Fruit fly (Drosophila melanogaster): Measurements from ENCODE around the gene PIG-F.

Gene PIG-F

dm6 chr3L:19575650-19576049 lies 36.6 kb upstream of the PIG-F start (continued):
- TF ChIP-seq fu2 (GFP tag; optimal IDR thresholded peaks at IDR 0.05): no peak
- peak; percentile 24 for TF ChIP-seq CG18619 (GFP tag; optimal IDR thresholded peaks at IDR 0.05)
- no peak for TF ChIP-seq Dp (GFP tag; optimal IDR thresholded peaks at IDR 0.05)
- TF ChIP-seq CG34376 (GFP tag; optimal IDR thresholded peaks at IDR 0.05): no peak
- TF ChIP-seq MTF-1 (GFP tag; optimal IDR thresholded peaks at IDR 0.05; ENCODE audit: borderline replicate concordance): peak; percentile 69
- TF ChIP-seq CG9215 (GFP tag; IDR thresholded peaks at IDR 0.05): no peak
- no peak for TF ChIP-seq Taf1 (GFP tag; IDR thresholded peaks at IDR 0.05)
- TF ChIP-seq CG3847 (GFP tag; IDR thresholded peaks at IDR 0.05): no peak
- TF ChIP-seq tll (GFP tag; optimal IDR thresholded peaks at IDR 0.05): no peak
- no peak for TF ChIP-seq bigmax (GFP tag; optimal IDR thresholded peaks at IDR 0.05)
- TF ChIP-seq lilli (GFP tag; optimal IDR thresholded peaks at IDR 0.05): no peak
- peak; percentile 16 for TF ChIP-seq CG6854 (GFP tag; optimal IDR thresholded peaks at IDR 0.05)
- TF ChIP-seq vfl (GFP tag; optimal IDR thresholded peaks at IDR 0.05): no peak
- TF ChIP-seq CG32532 (GFP tag; IDR thresholded peaks at IDR 0.05): no peak
- TF ChIP-seq D19A (tag; optimal IDR thresholded peaks at IDR 0.05): peak; percentile 8
- TF ChIP-seq fd64A (GFP tag; optimal IDR thresholded peaks at IDR 0.05): peak; percentile 86
- no peak for TF ChIP-seq Oli (tag; optimal IDR thresholded peaks at IDR 0.05)
- peak; percentile 90 for TF ChIP-seq abd-A (tag; optimal IDR thresholded peaks at IDR 0.05)
- no peak for TF ChIP-seq tup (GFP tag; optimal IDR thresholded peaks at IDR 0.05)
- TF ChIP-seq Dll (GFP tag; IDR thresholded peaks at IDR 0.05; ENCODE audit: partially characterized antibody): no peak
- TF ChIP-seq Neu2 (GFP tag; optimal IDR thresholded peaks at IDR 0.05; ENCODE audit: borderline replicate concordance): no peak
- no peak for TF ChIP-seq CG7372 (GFP tag; IDR thresholded peaks at IDR 0.05)
- TF ChIP-seq seq (GFP tag; IDR thresholded peaks at IDR 0.05): no peak
- no peak for TF ChIP-seq sisA (GFP tag; IDR thresholded peaks at IDR 0.05)
- TF ChIP-seq CG16863 (GFP tag; optimal IDR thresholded peaks at IDR 0.05): peak; percentile 17
- no peak for TF ChIP-seq CG42726 (GFP tag; IDR thresholded peaks at IDR 0.05; ENCODE audit: partially characterized antibody)
- no peak for TF ChIP-seq pfk (GFP tag; optimal IDR thresholded peaks at IDR 0.05)
- no peak for TF ChIP-seq CG3995 (GFP tag; optimal IDR thresholded peaks at IDR 0.05)
- no peak for TF ChIP-seq lmd (GFP tag; IDR thresholded peaks at IDR 0.05)
- peak; percentile 59 for TF ChIP-seq CG1529 (GFP tag; optimal IDR thresholded peaks at IDR 0.05)
- TF ChIP-seq Camta (GFP tag; optimal IDR thresholded peaks at IDR 0.05): peak; percentile 17
- peak; percentile 12 for TF ChIP-seq CG8388 (GFP tag; optimal IDR thresholded peaks at IDR 0.05)
- TF ChIP-seq hth (optimal IDR thresholded peaks at IDR 0.05): no peak
- TF ChIP-seq Adf1 (GFP tag; IDR thresholded peaks at IDR 0.05): no peak
- TF ChIP-seq CG33557 (GFP tag; optimal IDR thresholded peaks at IDR 0.05): peak; percentile 58
- TF ChIP-seq sug (tag; optimal IDR thresholded peaks at IDR 0.05): peak; percentile 40
- peak; percentile 29 for TF ChIP-seq shn (GFP tag; optimal IDR thresholded peaks at IDR 0.05)
- no peak for TF ChIP-seq run (tag; optimal IDR thresholded peaks at IDR 0.05)
- no peak for TF ChIP-seq zen (tag; optimal IDR thresholded peaks at IDR 0.05)
- no peak for TF ChIP-seq NC2β (GFP tag; optimal IDR thresholded peaks at IDR 0.05)
- TF ChIP-seq CG31388 (GFP tag; optimal IDR thresholded peaks at IDR 0.05): no peak
- 0 out of 2 replicates have a peak, but pooled peaks have one; percentile 10 for TF ChIP-seq bowl (GFP tag; IDR thresholded peaks at IDR 0.05)
- peak; percentile 47; the same call in 1 of the 2 replicates for TF ChIP-seq Xrp1 (GFP tag; IDR thresholded peaks at IDR 0.05)
- no peak for TF ChIP-seq her (GFP tag; optimal IDR thresholded peaks at IDR 0.05)
- peak; percentile 24 for TF ChIP-seq CG9727 (GFP tag; optimal IDR thresholded peaks at IDR 0.05)
- TF ChIP-seq Aef1 (GFP tag; IDR thresholded peaks at IDR 0.05): no peak
- no peak for TF ChIP-seq trh (GFP tag; optimal IDR thresholded peaks at IDR 0.05)
- TF ChIP-seq CG2199 (GFP tag; IDR thresholded peaks at IDR 0.05): 0 out of 3 replicates have a peak, but pooled peaks have one; percentile 76
- no peak for TF ChIP-seq CG9797 (GFP tag; optimal IDR thresholded peaks at IDR 0.05)
- no peak for TF ChIP-seq schlank (tag; optimal IDR thresholded peaks at IDR 0.05)
- TF ChIP-seq CG1603 (tag; optimal IDR thresholded peaks at IDR 0.05): peak; percentile 73
- TF ChIP-seq otp (GFP tag; IDR thresholded peaks at IDR 0.05): no peak; the same call in 2 of the 3 replicates

Measured in whole organism, embryonic.